Fruit fly (Drosophila melanogaster): Measurements from ENCODE around the gene CG7362.

- TF ChIP-seq Ets98B (GFP tag; IDR thresholded peaks at IDR 0.05) = no peak
- no peak for TF ChIP-seq CG17806 (tag; optimal IDR thresholded peaks at IDR 0.05)
- TF ChIP-seq CG4496 (GFP tag; IDR thresholded peaks at IDR 0.05) = no peak
- TF ChIP-seq CG10348 (GFP tag; IDR thresholded peaks at IDR 0.05) = no peak
- no peak for TF ChIP-seq CG8301 (tag; optimal IDR thresholded peaks at IDR 0.05)
- no peak for TF ChIP-seq CG12605 (GFP tag; IDR thresholded peaks at IDR 0.05)
- no peak for TF ChIP-seq fd96Ca (GFP tag; IDR thresholded peaks at IDR 0.05)
- no peak for TF ChIP-seq rn (GFP tag; IDR thresholded peaks at IDR 0.05)
- no peak for TF ChIP-seq Pif1B (GFP tag; optimal IDR thresholded peaks at IDR 0.05)
- no peak for TF ChIP-seq gl (tag; optimal IDR thresholded peaks at IDR 0.05)
- TF ChIP-seq CG9948 (tag; optimal IDR thresholded peaks at IDR 0.05) = no peak
- TF ChIP-seq Snoo (tag; optimal IDR thresholded peaks at IDR 0.05) = no peak
- TF ChIP-seq EcR (GFP tag; optimal IDR thresholded peaks at IDR 0.05) = no peak
- TF ChIP-seq CG32121 (GFP tag; IDR thresholded peaks at IDR 0.05) = no peak
Observed at dm6 chr3R:14763487-14763886, 9.2 kb upstream of the CG7362 start.

Data from whole organism, pupa.